Worm (Caenorhabditis elegans): Measurements from ENCODE around the gene D2096.5.

D2096.5 gene

DNA sequence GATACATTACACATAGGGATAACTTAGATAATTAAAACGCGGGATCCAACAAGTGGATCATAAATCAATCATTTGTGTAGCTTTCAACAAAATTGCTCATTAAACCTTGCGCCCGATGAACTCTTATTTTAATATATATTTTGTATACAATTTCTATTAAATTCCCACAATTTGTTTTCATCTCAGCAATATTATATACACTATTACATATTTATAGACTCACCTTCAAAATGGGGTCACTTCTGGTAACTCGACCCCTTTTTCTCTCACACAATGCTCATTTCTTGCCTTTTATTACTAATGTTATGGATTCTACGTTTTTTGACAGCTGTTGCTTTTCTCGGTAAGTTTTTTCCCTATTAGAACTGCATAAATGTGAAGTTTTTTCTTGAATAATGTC, 19.9 kb downstream of the D2096.5 start, which contains the start of gene lgc-6:
lgc-6 (plus strand) TSS at position 301 of the 400 bp plus-strand sequence.
- TF ChIP-seq klf-2 (GFP tag; conservative IDR thresholded peaks at IDR 0.05) (no peak), T22C8.4 (GFP tag; IDR thresholded peaks at IDR 0.05) (no peak), tab-1 (GFP tag; IDR thresholded peaks at IDR 0.05) (no peak)

DNA sequence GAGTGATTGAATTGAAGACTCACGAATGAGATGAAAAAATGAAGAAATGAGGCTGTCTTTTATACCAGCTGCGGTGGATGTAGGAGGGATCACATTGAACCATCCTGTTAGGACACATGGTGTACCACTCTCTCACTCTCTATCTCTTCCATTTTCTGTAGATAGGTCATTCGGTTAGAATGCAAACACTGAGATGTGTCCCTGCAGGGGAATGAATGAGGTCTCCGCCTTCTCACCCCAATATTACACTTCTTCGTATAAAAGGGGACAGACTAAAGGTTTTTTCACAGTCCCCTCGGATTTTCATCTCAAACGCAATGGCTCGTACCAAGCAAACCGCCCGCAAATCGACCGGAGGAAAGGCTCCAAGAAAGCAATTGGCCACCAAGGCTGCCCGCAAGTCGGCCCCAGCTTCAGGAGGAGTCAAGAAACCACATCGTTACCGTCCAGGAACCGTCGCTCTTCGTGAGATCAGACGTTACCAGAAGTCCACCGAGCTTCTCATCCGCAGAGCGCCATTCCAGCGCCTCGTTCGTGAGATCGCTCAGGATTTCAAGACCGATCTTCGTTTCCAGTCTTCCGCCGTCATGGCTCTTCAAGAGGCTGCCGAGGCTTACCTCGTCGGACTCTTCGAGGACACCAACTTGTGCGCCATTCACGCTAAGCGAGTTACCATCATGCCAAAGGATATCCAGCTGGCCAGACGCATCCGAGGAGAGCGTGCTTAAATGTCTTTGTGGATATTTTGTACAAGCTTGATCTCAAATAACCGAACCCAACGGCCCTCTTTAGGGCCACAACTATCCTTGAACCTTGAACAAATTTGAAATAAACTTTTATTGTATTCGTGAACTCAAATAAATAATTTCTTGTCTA, 25.3 kb downstream of the D2096.5 start, which contains the start of gene his-32:
his-32 (plus strand) TSS at position 318 of the 876 bp plus-strand sequence.
- TF ChIP-seq cog-1 (tag; optimal IDR thresholded peaks at IDR 0.05) (peak; percentile 87), ztf-23 (GFP tag; IDR thresholded peaks at IDR 0.05) (no peak), T22C8.4 (GFP tag; IDR thresholded peaks at IDR 0.05) (no peak), flt-1 (GFP tag; IDR thresholded peaks at IDR 0.05) (peak; percentile 86), ref-1 (GFP tag; conservative IDR thresholded peaks at IDR 0.05) (no peak; the same call in 1 of the 2 replicates), ztf-29 (GFP tag; IDR thresholded peaks at IDR 0.05) (peak; percentile 14; the same call in 1 of the 2 replicates)

- TF ChIP-seq cog-1 (tag; optimal IDR thresholded peaks at IDR 0.05) (no peak), klf-2 (GFP tag; conservative IDR thresholded peaks at IDR 0.05) (no peak), med-1 (GFP tag; optimal IDR thresholded peaks at IDR 0.05; ENCODE audit: insufficient read depth) (no peak), ztf-23 (GFP tag; IDR thresholded peaks at IDR 0.05) (no peak), ztf-29 (GFP tag; IDR thresholded peaks at IDR 0.05) (no peak), flt-1 (GFP tag; IDR thresholded peaks at IDR 0.05) (no peak)
Observed at ce11 chrIV:8333954-8333987, 25.8 kb downstream of the D2096.5 start, which contains the start of gene his-31. his-31 (minus strand) TSS chrIV:8333983.

ce11 chrIV:8333554-8333953, 26.0 kb downstream of the D2096.5 start:
- TF ChIP-seq T22C8.4 (GFP tag; IDR thresholded peaks at IDR 0.05) = no peak
- TF ChIP-seq ztf-23 (GFP tag; IDR thresholded peaks at IDR 0.05) = no peak
- no peak for TF ChIP-seq cog-1 (tag; optimal IDR thresholded peaks at IDR 0.05)
- TF ChIP-seq tab-1 (GFP tag; IDR thresholded peaks at IDR 0.05) = no peak
- TF ChIP-seq flt-1 (GFP tag; IDR thresholded peaks at IDR 0.05) = no peak
- no peak for TF ChIP-seq klf-2 (GFP tag; conservative IDR thresholded peaks at IDR 0.05)
- no peak for TF ChIP-seq ref-1 (GFP tag; conservative IDR thresholded peaks at IDR 0.05)
- no peak for TF ChIP-seq med-1 (GFP tag; optimal IDR thresholded peaks at IDR 0.05; ENCODE audit: insufficient read depth)
- no peak for TF ChIP-seq ztf-29 (GFP tag; IDR thresholded peaks at IDR 0.05)

DNA sequence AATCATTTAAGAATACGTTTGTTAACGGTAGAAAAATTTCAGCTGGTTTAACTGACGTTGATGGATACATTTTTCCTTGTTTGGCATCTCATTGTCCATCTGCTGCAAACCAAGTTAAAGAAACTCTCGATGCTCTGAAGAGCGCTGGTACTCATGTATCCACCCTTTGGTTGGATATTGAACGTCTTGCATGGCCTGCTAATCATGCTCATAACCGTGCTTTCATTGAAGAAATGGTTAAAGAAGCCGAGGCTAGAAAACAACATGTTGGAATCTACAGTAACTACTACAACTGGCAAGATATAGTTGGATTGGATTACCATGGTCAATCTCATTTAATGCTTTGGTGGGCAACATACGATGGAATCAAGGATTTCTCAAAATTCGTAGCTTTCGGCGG, 26.5 kb downstream of the D2096.5 start:
- TF ChIP-seq tab-1 (GFP tag; IDR thresholded peaks at IDR 0.05) = no peak
- TF ChIP-seq klf-2 (GFP tag; conservative IDR thresholded peaks at IDR 0.05) = no peak
- TF ChIP-seq med-1 (GFP tag; optimal IDR thresholded peaks at IDR 0.05; ENCODE audit: insufficient read depth) = no peak
- TF ChIP-seq T22C8.4 (GFP tag; IDR thresholded peaks at IDR 0.05) = no peak
- TF ChIP-seq ztf-29 (GFP tag; IDR thresholded peaks at IDR 0.05) = no peak
- TF ChIP-seq cog-1 (tag; optimal IDR thresholded peaks at IDR 0.05) = no peak
- TF ChIP-seq ref-1 (GFP tag; conservative IDR thresholded peaks at IDR 0.05) = no peak
- no peak for TF ChIP-seq ztf-23 (GFP tag; IDR thresholded peaks at IDR 0.05)

- TF ChIP-seq T22C8.4 (GFP tag; IDR thresholded peaks at IDR 0.05) (no peak), med-1 (GFP tag; optimal IDR thresholded peaks at IDR 0.05; ENCODE audit: insufficient read depth) (no peak), cog-1 (tag; optimal IDR thresholded peaks at IDR 0.05) (no peak), tab-1 (GFP tag; IDR thresholded peaks at IDR 0.05) (no peak), klf-2 (GFP tag; conservative IDR thresholded peaks at IDR 0.05) (no peak), ref-1 (GFP tag; conservative IDR thresholded peaks at IDR 0.05) (no peak), ztf-29 (GFP tag; IDR thresholded peaks at IDR 0.05) (no peak), ztf-23 (GFP tag; IDR thresholded peaks at IDR 0.05) (no peak), flt-1 (GFP tag; IDR thresholded peaks at IDR 0.05) (no peak)
Observed at ce11 chrIV:8332526-8332925, 27.0 kb downstream of the D2096.5 start, which contains the start of gene lys-10. lys-10 (plus strand) TSS chrIV:8332826.

- no peak for TF ChIP-seq med-1 (GFP tag; optimal IDR thresholded peaks at IDR 0.05; ENCODE audit: insufficient read depth)
- TF ChIP-seq ztf-29 (GFP tag; IDR thresholded peaks at IDR 0.05) = no peak
Observed at ce11 chrIV:8328913-8329312, 30.7 kb downstream of the D2096.5 start, which contains the start of gene F35H10.2. F35H10.2 (plus strand) TSS chrIV:8329213.

- TF ChIP-seq ztf-29 (GFP tag; IDR thresholded peaks at IDR 0.05) (no peak), tab-1 (GFP tag; IDR thresholded peaks at IDR 0.05) (no peak), T22C8.4 (GFP tag; IDR thresholded peaks at IDR 0.05) (no peak), klf-2 (GFP tag; conservative IDR thresholded peaks at IDR 0.05) (no peak), ref-1 (GFP tag; conservative IDR thresholded peaks at IDR 0.05) (no peak), med-1 (GFP tag; optimal IDR thresholded peaks at IDR 0.05; ENCODE audit: insufficient read depth) (no peak), flt-1 (GFP tag; IDR thresholded peaks at IDR 0.05) (no peak), cog-1 (tag; optimal IDR thresholded peaks at IDR 0.05) (no peak), ztf-23 (GFP tag; IDR thresholded peaks at IDR 0.05) (no peak)
Observed at ce11 chrIV:8325667-8326066, 33.9 kb downstream of the D2096.5 start, which contains the start of gene F35H10.3. F35H10.3 (plus strand) TSS chrIV:8325967.

DNA sequence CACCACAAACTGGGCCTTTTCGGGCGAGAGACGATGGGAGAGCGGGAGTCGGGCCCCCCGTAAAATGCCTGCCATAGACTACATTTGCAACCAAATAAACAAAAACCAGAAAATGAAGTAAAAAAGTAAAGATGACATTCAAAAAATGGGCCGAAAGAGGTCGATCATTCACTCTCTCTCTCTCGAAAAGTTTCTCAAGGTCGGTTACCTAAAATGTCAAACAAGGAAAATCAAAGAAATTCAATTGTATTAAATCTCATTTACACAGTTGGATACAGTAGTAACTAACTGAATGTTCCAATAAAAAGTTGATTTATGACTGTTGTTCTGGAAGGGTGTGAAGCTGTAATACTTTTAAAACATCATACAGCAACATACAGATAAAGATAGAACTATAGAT, 40.8 kb downstream of the D2096.5 start:
- TF ChIP-seq ztf-23 (GFP tag; IDR thresholded peaks at IDR 0.05) (no peak), med-1 (GFP tag; optimal IDR thresholded peaks at IDR 0.05; ENCODE audit: insufficient read depth) (no peak), tab-1 (GFP tag; IDR thresholded peaks at IDR 0.05) (no peak), ref-1 (GFP tag; conservative IDR thresholded peaks at IDR 0.05) (no peak)

ce11 chrIV:8317800-8318199, 41.8 kb downstream of the D2096.5 start:
- TF ChIP-seq tab-1 (GFP tag; IDR thresholded peaks at IDR 0.05) (no peak), ztf-29 (GFP tag; IDR thresholded peaks at IDR 0.05) (no peak), cog-1 (tag; optimal IDR thresholded peaks at IDR 0.05) (no peak), flt-1 (GFP tag; IDR thresholded peaks at IDR 0.05) (no peak), med-1 (GFP tag; optimal IDR thresholded peaks at IDR 0.05; ENCODE audit: insufficient read depth) (no peak), ztf-23 (GFP tag; IDR thresholded peaks at IDR 0.05) (no peak), klf-2 (GFP tag; conservative IDR thresholded peaks at IDR 0.05) (no peak), ref-1 (GFP tag; conservative IDR thresholded peaks at IDR 0.05) (no peak), T22C8.4 (GFP tag; IDR thresholded peaks at IDR 0.05) (no peak)

All from whole organism, midembryonic.